Fruit fly (Drosophila melanogaster) ovary, adult (tissue): ENCODE measurements around the gene salt.
A peak's percentile ranks its signal among the peaks of the same experiment; 100 is the strongest.

Source experiments
- CG17801 ChIP-seq: fragments of 200-800 bp; optimal IDR thresholded peaks from 2 replicates; lab custom pipeline; 2019; ENCODE audit warnings: missing biosample characterization, mild to moderate bottlenecking, missing genetic modification characterization, moderate library complexity; ENCODE audit not compliant: partially characterized antibody

Gene salt

dm6 chr3R:31758587-31759167, 4.2 kb upstream of the salt start, which contains the start of gene CG2187:
TSS of gene CG2187 (minus strand) at chr3R:31758637.
- TF ChIP-seq CG17801 = no peak

- peak; percentile 8 for TF ChIP-seq CG17801
Observed at dm6 chr3R:31748093-31748996, 6.2 kb downstream of the salt start.

dm6 chr3R:31747429-31748048, 7.0 kb downstream of the salt start, which contains the start of the genes nero and CG1910:
TSS of gene nero (minus strand) at chr3R:31747558.
TSS of gene CG1910 (plus strand) at chr3R:31747643.
- peak; percentile 50 for TF ChIP-seq CG17801

dm6 chr3R:31745629-31746081, 8.8 kb downstream of the salt start, which contains the start of gene awd:
TSS of gene awd (minus strand) at chr3R:31746077.
- peak; percentile 64 for TF ChIP-seq CG17801

dm6 chr3R:31744044-31744652, 10.4 kb downstream of the salt start, which contains the start of gene CG1896:
TSS of gene CG1896 (plus strand) at chr3R:31744282.
- TF ChIP-seq CG17801 = peak; percentile 48

dm6 chr3R:31743279-31743678, 11.2 kb downstream of the salt start, which contains the start of gene Tbca:
TSS of gene Tbca (plus strand) at chr3R:31743490.
- TF ChIP-seq CG17801 = peak; percentile 34

- no peak for TF ChIP-seq CG17801
Observed at dm6 chr3R:31741278-31741677, 13.2 kb downstream of the salt start.

- TF ChIP-seq CG17801 = no peak
Observed at dm6 chr3R:31739067-31739786, 15.3 kb downstream of the salt start.

dm6 chr3R:31738060-31738619, 16.4 kb downstream of the salt start, which contains the start of gene eEF1alpha2:
TSS of gene eEF1alpha2 (plus strand) at chr3R:31738468.
- TF ChIP-seq CG17801 = no peak

- TF ChIP-seq CG17801 = peak; percentile 29
Observed at dm6 chr3R:31736776-31737175, 17.7 kb downstream of the salt start, which contains the start of the genes CstF50 and CG11563. TSS of gene CstF50 (minus strand) at chr3R:31736963. TSS of gene CG11563 (plus strand) at chr3R:31737035.

dm6 chr3R:31727773-31728172, 26.7 kb downstream of the salt start:
- no peak for TF ChIP-seq CG17801

dm6 chr3R:31726286-31726685, 28.2 kb downstream of the salt start:
- TF ChIP-seq CG17801 = no peak

dm6 chr3R:31725486-31726227, 28.8 kb downstream of the salt start:
- no peak for TF ChIP-seq CG17801

dm6 chr3R:31724580-31725320, 29.8 kb downstream of the salt start:
- TF ChIP-seq CG17801 = peak; percentile 72
